Worm (Caenorhabditis elegans) whole organism, young adult: ENCODE measurements around the gene Y75B8A.34.

Experiments used
- nfya-2 ChIP-seq: fragments of 200-800 bp; sonication (Bioruptor generic); IDR thresholded peaks from 2 replicates; pipeline ENCODE4 v1.3.6; 2022; ENCODE audit warnings: missing genetic modification reagents, missing genetic modification characterization, missing compliant biosample characterization
- nhr-90 ChIP-seq: sonication (generic microtip); optimal IDR thresholded peaks from 2 replicates; lab custom pipeline; 2016; ENCODE audit warnings: missing genotype, mild to moderate bottlenecking, missing genetic modification characterization, missing compliant biosample characterization
- sptf-2 ChIP-seq: fragments of 200-800 bp; sonication (Bioruptor generic); optimal IDR thresholded peaks from 2 replicates; lab custom pipeline; 2018; ENCODE audit warnings: mild to moderate bottlenecking, missing genetic modification characterization, missing compliant biosample characterization

- TF ChIP-seq nhr-90 (tag; lab: Kevin White, UChicago) (no peak), sptf-2 (GFP tag; lab: Kevin White, UChicago) (no peak), nfya-2 (GFP tag; lab: Robert Waterston, UW) (no peak)
Observed at ce11 chrIII:12327528-12327997, 31.8 kb upstream of the Y75B8A.34 start, which contains the start of the genes zip-12 and Y75B8A.63.
